Fruit fly (Drosophila melanogaster) whole organism, embryonic: ENCODE data around the gene CG9132.

ENCODE experiments used
- CG15011 ChIP-seq: fragments of 200-800 bp; sonication (Bioruptor generic); optimal IDR thresholded peaks from 3 replicates; lab custom pipeline; 2018; ENCODE audit warnings: missing biosample characterization, mild to moderate bottlenecking, missing genetic modification characterization
- CG3281 ChIP-seq: fragments of 200-800 bp; sonication (Bioruptor generic); optimal IDR thresholded peaks from 3 replicates; lab custom pipeline; 2017; ENCODE audit warnings: missing biosample characterization, mild to moderate bottlenecking, missing genetic modification characterization
- HLH4C ChIP-seq: fragments of 200-800 bp; sonication (Bioruptor generic); IDR thresholded peaks from 3 replicates; pipeline ENCODE4 v1.3.6; 2022; ENCODE audit warnings: missing biosample characterization, missing genetic modification characterization; ENCODE audit not compliant: partially characterized antibody

dm6 chrX:16766868-16767431 is 33.6 kb downstream of the CG9132 start:
- TF ChIP-seq CG3281 (GFP tag; lab: Kevin White, UChicago) (no peak), CG15011 (GFP tag; lab: Kevin White, UChicago) (no peak), HLH4C (no peak)
